Fruit fly (Drosophila melanogaster) whole organism, embryonic: Measurements from ENCODE around the gene CG46412.
A peak's percentile ranks its signal among the peaks of the same experiment; 100 is the strongest.

ENCODE experiments used
- CG10321 ChIP-seq: fragments of 200-800 bp; sonication (Bioruptor generic); IDR thresholded peaks from 2 replicates; pipeline ENCODE4 v1.3.6; 2022; ENCODE audit warnings: missing biosample characterization, missing genetic modification characterization
- CG11093 ChIP-seq: fragments of 200-800 bp; sonication (Bioruptor generic); IDR thresholded peaks from 3 replicates; pipeline ENCODE4 v1.3.6; 2022; ENCODE audit warnings: missing biosample characterization, missing genetic modification characterization
- CG11247 ChIP-seq: fragments of 200-800 bp; sonication (Bioruptor generic); IDR thresholded peaks from 2 replicates; pipeline ENCODE4 v1.3.6; 2022; ENCODE audit warnings: missing biosample characterization, missing genetic modification characterization
- CG12391 ChIP-seq: fragments of 200-800 bp; sonication (Bioruptor generic); optimal IDR thresholded peaks from 3 replicates; lab custom pipeline; 2018; ENCODE audit warnings: missing biosample characterization, mild to moderate bottlenecking, missing genetic modification characterization, moderate library complexity
- CG14860 ChIP-seq: fragments of 200-800 bp; sonication (Bioruptor generic); IDR thresholded peaks from 3 replicates; pipeline ENCODE4 v1.3.6; 2022; ENCODE audit warnings: missing biosample characterization, missing genetic modification characterization; ENCODE audit not compliant: partially characterized antibody
- CG16813 ChIP-seq: fragments of 200-800 bp; sonication (Bioruptor generic); IDR thresholded peaks from 3 replicates; pipeline ENCODE4 v1.3.6; 2022; ENCODE audit warnings: missing biosample characterization, missing genetic modification characterization; ENCODE audit not compliant: partially characterized antibody
- CG18619 ChIP-seq: fragments of 200-800 bp; sonication (Bioruptor generic); optimal IDR thresholded peaks from 3 replicates; lab custom pipeline; 2017; ENCODE audit warnings: missing biosample characterization, mild to moderate bottlenecking, missing genetic modification characterization
- CG31224 ChIP-seq: fragments of 200-800 bp; sonication (Bioruptor generic); IDR thresholded peaks from 2 replicates; pipeline ENCODE4 v1.3.6; 2022; ENCODE audit warnings: missing biosample characterization, missing genetic modification characterization
- CG33557 ChIP-seq: fragments of 200-800 bp; sonication (Bioruptor generic); optimal IDR thresholded peaks from 2 replicates; lab custom pipeline; 2019; ENCODE audit warnings: missing biosample characterization, mild to moderate bottlenecking, missing genetic modification characterization, moderate library complexity
- CG4328 ChIP-seq: fragments of 200-800 bp; sonication (Bioruptor generic); optimal IDR thresholded peaks from 3 replicates; lab custom pipeline; 2017; ENCODE audit warnings: missing biosample characterization, missing genetic modification reagents, missing genetic modification characterization
- CG5953 ChIP-seq: fragments of 200-800 bp; sonication (Bioruptor generic); IDR thresholded peaks from 2 replicates; pipeline ENCODE4 v1.3.6; 2022; ENCODE audit warnings: missing biosample characterization, missing genetic modification characterization
- CG7372 ChIP-seq: fragments of 200-800 bp; sonication (Bioruptor generic); IDR thresholded peaks from 2 replicates; pipeline ENCODE4 v1.3.6; 2022; ENCODE audit warnings: missing biosample characterization, missing genetic modification characterization
- CG8281 ChIP-seq: fragments of 200-800 bp; sonication (Bioruptor generic); optimal IDR thresholded peaks from 2 replicates; lab custom pipeline; 2018; ENCODE audit warnings: missing biosample characterization, mild to moderate bottlenecking, missing genetic modification characterization, moderate library complexity
- CG8290 ChIP-seq, 3 experiments: fragments of 200-800 bp; sonication (Bioruptor generic); optimal IDR thresholded peaks; 2 replicates each; lab custom pipeline; 2016 to 2019; ENCODE audit warnings: missing biosample characterization in 3 of 3, missing genetic modification characterization in 3 of 3, mild to moderate bottlenecking in 2 of 3, moderate library complexity in 1 of 3
- CG8924 ChIP-seq: fragments of 200-800 bp; optimal IDR thresholded peaks from 3 replicates; lab custom pipeline; 2019; ENCODE audit warnings: missing biosample characterization, mild to moderate bottlenecking, missing genetic modification characterization, moderate library complexity
- D ChIP-seq, 2 experiments: fragments of 200-800 bp in 1 of 2; fragments of >200 bp in 1 of 2; sonication (Bioruptor generic) in 1 of 2; optimal IDR thresholded peaks; 2 replicates in 1 of 2; 3 replicates in 1 of 2; lab custom pipeline; 2017; ENCODE audit warnings: mild to moderate bottlenecking in 1 of 2, missing biosample characterization in 1 of 2, missing genetic modification characterization in 1 of 2, missing genetic modification reagents in 1 of 2
- D19A ChIP-seq: fragments of 200-800 bp; optimal IDR thresholded peaks from 3 replicates; lab custom pipeline; 2019; ENCODE audit warnings: missing biosample characterization, mild to moderate bottlenecking, missing genetic modification characterization, moderate library complexity
- Dbx ChIP-seq: fragments of 200-800 bp; sonication (Bioruptor generic); IDR thresholded peaks from 3 replicates; pipeline ENCODE4 v1.3.6; 2022; ENCODE audit warnings: missing biosample characterization, missing genetic modification characterization
- Dek ChIP-seq: fragments of 200-800 bp; sonication (Bioruptor generic); optimal IDR thresholded peaks from 3 replicates; lab custom pipeline; 2019; ENCODE audit warnings: missing biosample characterization, mild to moderate bottlenecking, missing genetic modification characterization, moderate library complexity
- Hand ChIP-seq: fragments of 200-800 bp; sonication (Bioruptor generic); optimal IDR thresholded peaks from 2 replicates; lab custom pipeline; 2017; ENCODE audit warnings: mild to moderate bottlenecking, missing biosample characterization, missing genetic modification reagents, missing genetic modification characterization
- Hr39 ChIP-seq: fragments of >200 bp; optimal IDR thresholded peaks from 2 replicates; lab custom pipeline; 2017
- NC2α ChIP-seq: fragments of 200-800 bp; sonication (Bioruptor generic); optimal IDR thresholded peaks from 2 replicates; lab custom pipeline; 2016; ENCODE audit warnings: missing biosample characterization, missing genetic modification characterization
- Neu2 ChIP-seq: fragments of 200-800 bp; sonication (Bioruptor generic); optimal IDR thresholded peaks from 3 replicates; lab custom pipeline; 2016; ENCODE audit warnings: missing biosample characterization, missing genetic modification characterization, borderline replicate concordance
- NfI ChIP-seq: fragments of 200-800 bp; sonication (Bioruptor generic); optimal IDR thresholded peaks from 3 replicates; lab custom pipeline; 2018; ENCODE audit warnings: missing biosample characterization, mild to moderate bottlenecking, missing genetic modification characterization, moderate library complexity
- Ptx1 ChIP-seq: fragments of 200-800 bp; sonication (Bioruptor generic); IDR thresholded peaks from 2 replicates; pipeline ENCODE4 v1.3.6; 2022; ENCODE audit warnings: missing biosample characterization, missing genetic modification characterization
- Spps ChIP-seq: fragments of 200-800 bp; sonication (Bioruptor generic); optimal IDR thresholded peaks from 2 replicates; lab custom pipeline; 2018; ENCODE audit warnings: missing biosample characterization, mild to moderate bottlenecking, missing genetic modification characterization
- Trl ChIP-seq, 3 experiments: fragments of >200 bp in 2 of 3; fragments of 200-800 bp in 1 of 3; sonication (Bioruptor generic) in 1 of 3; optimal IDR thresholded peaks; 2 replicates in 1 of 3; 3 replicates in 2 of 3; lab custom pipeline; 2016 to 2017; ENCODE audit warnings: missing biosample characterization in 1 of 3, missing genetic modification characterization in 1 of 3
- YL-1 ChIP-seq: fragments of 200-800 bp; sonication (Bioruptor generic); optimal IDR thresholded peaks from 3 replicates; lab custom pipeline; 2017; ENCODE audit warnings: missing biosample characterization, mild to moderate bottlenecking, missing genetic modification characterization
- ash1 ChIP-seq: fragments of 200-800 bp; sonication (Bioruptor generic); optimal IDR thresholded peaks from 2 replicates; lab custom pipeline; 2018; ENCODE audit warnings: missing biosample characterization, mild to moderate bottlenecking, missing genetic modification characterization
- cas ChIP-seq: fragments of 200-800 bp; sonication (Bioruptor generic); IDR thresholded peaks from 2 replicates; pipeline ENCODE4 v1.3.6; 2022; ENCODE audit warnings: missing biosample characterization, missing genetic modification characterization
- chm ChIP-seq: fragments of 200-800 bp; sonication (Bioruptor generic); IDR thresholded peaks from 2 replicates; pipeline ENCODE4 v1.3.6; 2022; ENCODE audit warnings: missing biosample characterization, missing genetic modification characterization
- chn ChIP-seq: fragments of 200-800 bp; sonication (Bioruptor generic); optimal IDR thresholded peaks from 2 replicates; lab custom pipeline; 2016; ENCODE audit warnings: missing biosample characterization, missing genetic modification characterization
- gsb ChIP-seq: fragments of 200-800 bp; sonication (Bioruptor generic); IDR thresholded peaks from 2 replicates; pipeline ENCODE4 v1.3.6; 2022; ENCODE audit warnings: missing biosample characterization, missing genetic modification characterization
- hb ChIP-seq: fragments of 200-800 bp; sonication (Bioruptor generic); IDR thresholded peaks from 3 replicates; pipeline ENCODE4 v1.3.6; 2022; ENCODE audit warnings: missing biosample characterization, missing genetic modification characterization; ENCODE audit not compliant: partially characterized antibody
- jing ChIP-seq: fragments of 200-800 bp; sonication (Bioruptor generic); optimal IDR thresholded peaks from 2 replicates; lab custom pipeline; 2018; ENCODE audit warnings: missing biosample characterization, mild to moderate bottlenecking, missing genetic modification characterization
- luna ChIP-seq: fragments of 200-800 bp; sonication (Bioruptor generic); optimal IDR thresholded peaks from 2 replicates; lab custom pipeline; 2016; ENCODE audit warnings: missing biosample characterization, missing genetic modification characterization
- nerfin-1 ChIP-seq: fragments of 200-800 bp; sonication (Bioruptor generic); optimal IDR thresholded peaks from 3 replicates; lab custom pipeline; 2019; ENCODE audit warnings: missing biosample characterization, mild to moderate bottlenecking, missing genetic modification characterization, moderate library complexity
- pb ChIP-seq: fragments of 200-800 bp; sonication (Bioruptor generic); optimal IDR thresholded peaks from 3 replicates; lab custom pipeline; 2016; ENCODE audit warnings: missing biosample characterization, missing genetic modification characterization
- pho ChIP-seq: fragments of 200-800 bp; sonication (Bioruptor generic); optimal IDR thresholded peaks from 2 replicates; lab custom pipeline; 2016; ENCODE audit warnings: missing biosample characterization, missing genetic modification characterization
- psq ChIP-seq: fragments of 200-800 bp; sonication (Bioruptor generic); optimal IDR thresholded peaks from 2 replicates; lab custom pipeline; 2017; ENCODE audit warnings: missing biosample characterization, missing genetic modification characterization
- rib ChIP-seq: fragments of 200-800 bp; sonication (Bioruptor generic); IDR thresholded peaks from 2 replicates; pipeline ENCODE4 v1.3.6; 2022; ENCODE audit warnings: missing biosample characterization, missing genetic modification characterization
- scrt ChIP-seq: fragments of 200-800 bp; sonication (Bioruptor generic); optimal IDR thresholded peaks from 2 replicates; lab custom pipeline; 2018; ENCODE audit warnings: missing biosample characterization, mild to moderate bottlenecking, missing genetic modification characterization, moderate library complexity
- sens-2 ChIP-seq: fragments of 200-800 bp; sonication (Bioruptor generic); IDR thresholded peaks from 2 replicates; pipeline ENCODE4 v1.3.6; 2022; ENCODE audit warnings: missing biosample characterization, missing genetic modification characterization
- slbo ChIP-seq: fragments of 200-800 bp; sonication (Bioruptor generic); IDR thresholded peaks from 2 replicates; pipeline ENCODE4 v1.3.6; 2022; ENCODE audit warnings: missing biosample characterization, missing genetic modification characterization
- sna ChIP-seq: fragments of 200-800 bp; sonication (Bioruptor generic); IDR thresholded peaks from 2 replicates; pipeline ENCODE4 v1.3.6; 2022; ENCODE audit warnings: missing biosample characterization, missing genetic modification characterization; ENCODE audit not compliant: partially characterized antibody
- sug ChIP-seq: fragments of 200-800 bp; optimal IDR thresholded peaks from 2 replicates; lab custom pipeline; 2019; ENCODE audit warnings: missing biosample characterization, mild to moderate bottlenecking, missing genetic modification characterization, moderate library complexity
- tio ChIP-seq: fragments of 200-800 bp; sonication (Bioruptor generic); optimal IDR thresholded peaks from 2 replicates; lab custom pipeline; 2017; ENCODE audit warnings: missing biosample characterization, missing genetic modification characterization, inconsistent platforms
- tna ChIP-seq: fragments of 200-800 bp; sonication (Bioruptor generic); IDR thresholded peaks from 2 replicates; pipeline ENCODE4 v1.3.6; 2022; ENCODE audit warnings: missing biosample characterization, missing genetic modification characterization; ENCODE audit not compliant: partially characterized antibody
- ttk ChIP-seq: fragments of 200-800 bp; sonication (Bioruptor generic); IDR thresholded peaks from 2 replicates; pipeline ENCODE4 v2.1.2; 2022; ENCODE audit warnings: missing biosample characterization, missing genetic modification characterization
- zfh1 ChIP-seq: fragments of 200-800 bp; sonication (Bioruptor generic); IDR thresholded peaks from 3 replicates; pipeline ENCODE4 v1.3.6; 2022; ENCODE audit warnings: missing biosample characterization, missing genetic modification characterization

CG46412 gene

dm6 chr3L:11551949-11552348 lies 11.9 kb downstream of the CG46412 start (continued):
- no peak for TF ChIP-seq hb (GFP tag; lab: Robert Waterston, UW)
- no peak for TF ChIP-seq chm (GFP tag; lab: Robert Waterston, UW)
- TF ChIP-seq Neu2 (GFP tag; lab: Kevin White, UChicago), result no peak
- no peak for TF ChIP-seq CG14860
- TF ChIP-seq YL-1 (GFP tag; lab: Kevin White, UChicago), result no peak
- no peak for TF ChIP-seq cas (GFP tag; lab: Robert Waterston, UW)
- TF ChIP-seq CG5953 (GFP tag; lab: Robert Waterston, UW), result no peak
- TF ChIP-seq Hand, result no peak
- peak; percentile 5 for TF ChIP-seq Dek
- TF ChIP-seq CG33557 (GFP tag; lab: Kevin White, UChicago), result peak; percentile 46
- TF ChIP-seq CG7372 (GFP tag; lab: Robert Waterston, UW), result 0 out of 2 replicates have a peak, but pooled peaks have one; percentile 12
- no peak for TF ChIP-seq tna (GFP tag; lab: Robert Waterston, UW)
- TF ChIP-seq Trl (optimal IDR thresholded peaks at IDR 0.05; lab: Kevin White, UChicago), result no peak
- no peak for TF ChIP-seq Trl (GFP tag; optimal IDR thresholded peaks at IDR 0.05; lab: Kevin White, UChicago)
- TF ChIP-seq sug (tag; lab: Kevin White, UChicago), result no peak
- no peak for TF ChIP-seq gsb (GFP tag; lab: Robert Waterston, UW)
- TF ChIP-seq CG16813, result 0 out of 3 replicates have a peak, but pooled peaks have one; percentile 21
- TF ChIP-seq luna (GFP tag; lab: Kevin White, UChicago), result no peak
- TF ChIP-seq ash1 (GFP tag; lab: Kevin White, UChicago), result no peak
- no peak for TF ChIP-seq pb (GFP tag; lab: Kevin White, UChicago)
- TF ChIP-seq CG4328 (GFP tag; lab: Kevin White, UChicago), result no peak
- TF ChIP-seq CG12391 (tag; lab: Kevin White, UChicago), result peak; percentile 52
- peak; percentile 39; the same call in 1 of the 2 replicates for TF ChIP-seq Ptx1 (GFP tag; lab: Robert Waterston, UW)
- no peak for TF ChIP-seq D (optimal IDR thresholded peaks at IDR 0.05; lab: Kevin White, UChicago)
- peak; percentile 23 for TF ChIP-seq D (GFP tag; optimal IDR thresholded peaks at IDR 0.05; lab: Kevin White, UChicago)
- peak; percentile 54; the same call in 1 of the 3 replicates for TF ChIP-seq zfh1
- peak; percentile 25 for TF ChIP-seq Spps (tag; lab: Kevin White, UChicago)
- TF ChIP-seq psq (GFP tag; lab: Kevin White, UChicago), result no peak
- peak; percentile 35 for TF ChIP-seq nerfin-1
- TF ChIP-seq Hr39 (lab: Kevin White, UChicago), result no peak
- TF ChIP-seq CG8290 (GFP tag; optimal IDR thresholded peaks at IDR 0.05; lab: Kevin White, UChicago), result no peak
- TF ChIP-seq CG8290 (tag; optimal IDR thresholded peaks at IDR 0.05; lab: Kevin White, UChicago), result no peak
- TF ChIP-seq sna (GFP tag; lab: Robert Waterston, UW), result no peak
- TF ChIP-seq NC2α, result no peak
- peak; percentile 61 for TF ChIP-seq D19A
- TF ChIP-seq rib, result no peak
- TF ChIP-seq CG10321 (GFP tag; lab: Robert Waterston, UW), result no peak
- TF ChIP-seq slbo (GFP tag; lab: Robert Waterston, UW), result 0 out of 2 replicates have a peak, but pooled peaks have one; percentile 29
- TF ChIP-seq Dbx, result no peak
- TF ChIP-seq tio, result peak; percentile 1
- TF ChIP-seq CG18619 (GFP tag; lab: Kevin White, UChicago), result no peak
- TF ChIP-seq ttk (GFP tag; lab: Robert Waterston, UW), result 0 out of 2 replicates have a peak, but pooled peaks have one; percentile 9
- TF ChIP-seq scrt, result no peak
- TF ChIP-seq CG11093 (GFP tag; lab: Robert Waterston, UW), result no peak
- no peak for TF ChIP-seq jing (GFP tag; lab: Kevin White, UChicago)
- TF ChIP-seq NfI, result no peak
- TF ChIP-seq CG8924 (tag; lab: Kevin White, UChicago), result peak; percentile 44
- TF ChIP-seq chn (GFP tag; lab: Kevin White, UChicago), result peak; percentile 13
- no peak for TF ChIP-seq CG31224
- TF ChIP-seq sens-2 (GFP tag; lab: Robert Waterston, UW), result no peak
- no peak for TF ChIP-seq CG8281 (tag; lab: Kevin White, UChicago)
- TF ChIP-seq CG11247 (GFP tag; lab: Robert Waterston, UW), result no peak
- TF ChIP-seq pho (GFP tag; lab: Kevin White, UChicago), result no peak
